Worm (Caenorhabditis elegans) whole organism, L1 larva: ENCODE data around the gene rhi-1.

Experiments used
- blmp-1 ChIP-seq: fragments of 150-350 bp; optimal IDR thresholded peaks from 2 replicates; lab custom pipeline; 2014; ENCODE audit warnings: missing biosample characterization, missing genetic modification characterization
- fkh-8 ChIP-seq: sonication (generic microtip); optimal IDR thresholded peaks from 2 replicates; lab custom pipeline; 2016; ENCODE audit warnings: mild to moderate bottlenecking, missing genetic modification characterization, missing compliant biosample characterization
- isw-1 ChIP-seq: fragments of 200-800 bp; sonication (Bioruptor generic); IDR thresholded peaks from 2 replicates; pipeline ENCODE4 v1.3.6; 2022; ENCODE audit warnings: missing genetic modification characterization, missing compliant biosample characterization
- mef-2 ChIP-seq: fragments of 150-350 bp; optimal IDR thresholded peaks from 2 replicates; lab custom pipeline; 2014; ENCODE audit warnings: missing biosample characterization, missing genetic modification characterization
- nhr-11 ChIP-seq: fragments of 150-350 bp; optimal IDR thresholded peaks from 2 replicates; lab custom pipeline; 2014; ENCODE audit warnings: missing biosample characterization, missing genetic modification characterization
- nhr-77 ChIP-seq: fragments of 150-350 bp; optimal IDR thresholded peaks from 2 replicates; lab custom pipeline; 2014; ENCODE audit warnings: missing biosample characterization, missing genetic modification characterization

ce11 chrX:4556028-4556427 is 47.7 kb downstream of the rhi-1 start:
- TF ChIP-seq nhr-11 (tag; lab: Kevin White, UChicago): no peak
- no peak for TF ChIP-seq mef-2 (tag; lab: Kevin White, UChicago)
- TF ChIP-seq nhr-77 (tag; lab: Kevin White, UChicago): no peak
- TF ChIP-seq blmp-1 (tag; lab: Kevin White, UChicago): peak; percentile 43
- TF ChIP-seq isw-1 (GFP tag; lab: Robert Waterston, UW): no peak
- no peak for TF ChIP-seq fkh-8
